Fruit fly (Drosophila melanogaster) whole organism, prepupa: Measurements from ENCODE around the gene slow.
A peak's percentile ranks its signal among the peaks of the same experiment; 100 is the strongest.

Experiments used
- Blimp-1 ChIP-seq: fragments of 200-800 bp; sonication (Bioruptor generic); optimal IDR thresholded peaks from 3 replicates; lab custom pipeline; 2017; ENCODE audit warnings: missing biosample characterization, missing genetic modification characterization, mild to moderate bottlenecking, moderate library complexity, missing genetic modification reagents
- CG10631 ChIP-seq: fragments of 200-800 bp; sonication (Bioruptor generic); optimal IDR thresholded peaks from 2 replicates; lab custom pipeline; 2016; ENCODE audit warnings: missing biosample characterization, missing genetic modification characterization
- CG10669 ChIP-seq: fragments of 200-800 bp; sonication (Bioruptor generic); optimal IDR thresholded peaks from 3 replicates; lab custom pipeline; 2018; ENCODE audit warnings: missing biosample characterization, mild to moderate bottlenecking, missing genetic modification characterization, moderate library complexity
- CG11294 ChIP-seq: fragments of 200-800 bp; sonication (Bioruptor generic); IDR thresholded peaks from 2 replicates; pipeline ENCODE4 v1.3.6; 2022; ENCODE audit warnings: missing biosample characterization, missing genetic modification characterization
- CG11762 ChIP-seq: fragments of 200-800 bp; sonication (Bioruptor generic); optimal IDR thresholded peaks from 3 replicates; lab custom pipeline; 2016; ENCODE audit warnings: missing biosample characterization, missing genetic modification characterization; ENCODE audit not compliant: insufficient read depth
- CG11902 ChIP-seq: fragments of 200-800 bp; sonication (Bioruptor generic); optimal IDR thresholded peaks from 3 replicates; lab custom pipeline; 2016; ENCODE audit warnings: missing biosample characterization, missing genetic modification characterization
- CG15336 ChIP-seq: fragments of 200-800 bp; sonication (Bioruptor generic); IDR thresholded peaks from 2 replicates; pipeline ENCODE4 v1.3.6; 2022; ENCODE audit warnings: missing biosample characterization, missing genetic modification characterization
- CG1621 ChIP-seq: fragments of 200-800 bp; sonication (Bioruptor generic); optimal IDR thresholded peaks from 3 replicates; lab custom pipeline; 2018; ENCODE audit warnings: missing biosample characterization, mild to moderate bottlenecking, missing genetic modification characterization
- CG16779 ChIP-seq: fragments of 200-800 bp; sonication (Bioruptor generic); optimal IDR thresholded peaks from 3 replicates; lab custom pipeline; 2017; ENCODE audit warnings: missing biosample characterization, mild to moderate bottlenecking, missing genetic modification characterization
- CG31627 ChIP-seq: fragments of 200-800 bp; sonication (Bioruptor generic); optimal IDR thresholded peaks from 3 replicates; lab custom pipeline; 2016; ENCODE audit warnings: missing biosample characterization, missing genetic modification characterization
- CG32006 ChIP-seq: fragments of 200-800 bp; sonication (Bioruptor generic); optimal IDR thresholded peaks from 3 replicates; lab custom pipeline; 2017; ENCODE audit warnings: missing biosample characterization, mild to moderate bottlenecking, missing genetic modification characterization
- CG6276 ChIP-seq: fragments of 200-800 bp; sonication (Bioruptor generic); optimal IDR thresholded peaks from 2 replicates; lab custom pipeline; 2017; ENCODE audit warnings: missing biosample characterization, mild to moderate bottlenecking, missing genetic modification characterization
- CG6808 ChIP-seq: fragments of 200-800 bp; sonication (Bioruptor generic); optimal IDR thresholded peaks from 3 replicates; lab custom pipeline; 2017; ENCODE audit warnings: missing biosample characterization, missing genetic modification characterization, mild to moderate bottlenecking, moderate library complexity, missing genetic modification reagents
- CG6854 ChIP-seq: fragments of 200-800 bp; sonication (Bioruptor generic); optimal IDR thresholded peaks from 2 replicates; lab custom pipeline; 2017; ENCODE audit warnings: missing biosample characterization, mild to moderate bottlenecking, missing genetic modification characterization
- CG8119 ChIP-seq: fragments of 200-800 bp; sonication (Bioruptor generic); IDR thresholded peaks from 3 replicates; pipeline ENCODE4 v1.3.6; 2022; ENCODE audit warnings: missing biosample characterization, missing genetic modification characterization
- CG8632 ChIP-seq: fragments of 200-800 bp; sonication (Bioruptor generic); optimal IDR thresholded peaks from 3 replicates; lab custom pipeline; 2016; ENCODE audit warnings: missing biosample characterization, missing genetic modification characterization
- Eip78C ChIP-seq: fragments of 200-800 bp; sonication (Bioruptor generic); peaks from one replicate; lab custom pipeline; 2016; ENCODE audit warnings: missing biosample characterization, missing genetic modification characterization
- Eip93F ChIP-seq: fragments of 200-800 bp; sonication (Bioruptor generic); optimal IDR thresholded peaks from 2 replicates; lab custom pipeline; 2016; ENCODE audit warnings: missing biosample characterization, mild to moderate bottlenecking, missing genetic modification characterization
- Ets21C ChIP-seq: fragments of 200-800 bp; sonication (Bioruptor generic); optimal IDR thresholded peaks from 3 replicates; lab custom pipeline; 2016; ENCODE audit warnings: missing biosample characterization, missing genetic modification characterization
- Ets96B ChIP-seq: fragments of 200-800 bp; optimal IDR thresholded peaks from 2 replicates; lab custom pipeline; 2019; ENCODE audit warnings: missing biosample characterization, mild to moderate bottlenecking, missing genetic modification characterization, moderate library complexity
- Hr38 ChIP-seq: sonication (Bioruptor generic); optimal IDR thresholded peaks from 2 replicates; lab custom pipeline; 2016; ENCODE audit warnings: missing biosample characterization, missing genetic modification characterization
- Hr39 ChIP-seq: fragments of 200-800 bp; sonication (Bioruptor generic); optimal IDR thresholded peaks from 2 replicates; lab custom pipeline; 2016; ENCODE audit warnings: missing biosample characterization, missing genetic modification characterization
- OdsH ChIP-seq: fragments of 200-800 bp; sonication (Bioruptor generic); optimal IDR thresholded peaks from 3 replicates; lab custom pipeline; 2016; ENCODE audit warnings: missing biosample characterization, missing genetic modification characterization
- Sox102F ChIP-seq: fragments of 200-800 bp; sonication (Bioruptor generic); optimal IDR thresholded peaks from 2 replicates; lab custom pipeline; 2016; ENCODE audit warnings: missing biosample characterization, mild to moderate bottlenecking, missing genetic modification characterization
- Sox15 ChIP-seq: fragments of 200-800 bp; sonication (Bioruptor generic); optimal IDR thresholded peaks from 3 replicates; lab custom pipeline; 2016; ENCODE audit warnings: missing biosample characterization, missing genetic modification characterization
- achi ChIP-seq: fragments of 200-800 bp; sonication (Bioruptor generic); optimal IDR thresholded peaks from 3 replicates; lab custom pipeline; 2016; ENCODE audit warnings: missing biosample characterization, missing genetic modification characterization
- acj6 ChIP-seq: fragments of 200-800 bp; sonication (Bioruptor generic); optimal IDR thresholded peaks from 3 replicates; lab custom pipeline; 2016; ENCODE audit warnings: missing biosample characterization, missing genetic modification characterization
- dac ChIP-seq: fragments of 200-800 bp; sonication (Bioruptor generic); optimal IDR thresholded peaks from 2 replicates; lab custom pipeline; 2017; ENCODE audit warnings: missing biosample characterization, mild to moderate bottlenecking, missing genetic modification characterization
- dsx ChIP-seq: fragments of 200-800 bp; optimal IDR thresholded peaks from 3 replicates; lab custom pipeline; 2019; ENCODE audit warnings: missing biosample characterization, mild to moderate bottlenecking, missing genetic modification characterization, moderate library complexity; ENCODE audit not compliant: poor library complexity, severe bottlenecking
- eg ChIP-seq: fragments of 200-800 bp; sonication (Bioruptor generic); IDR thresholded peaks from 3 replicates; pipeline ENCODE4 v1.3.6; 2022; ENCODE audit warnings: missing biosample characterization, missing genetic modification characterization
- esn ChIP-seq: fragments of 200-800 bp; sonication (Bioruptor generic); optimal IDR thresholded peaks from 2 replicates; lab custom pipeline; 2016; ENCODE audit warnings: missing biosample characterization, mild to moderate bottlenecking, missing genetic modification characterization, moderate library complexity
- fd85E ChIP-seq: fragments of 200-800 bp; sonication (Bioruptor generic); optimal IDR thresholded peaks from 3 replicates; lab custom pipeline; 2016; ENCODE audit warnings: missing biosample characterization, missing genetic modification characterization
- lz ChIP-seq: fragments of 200-800 bp; sonication (Bioruptor generic); optimal IDR thresholded peaks from 3 replicates; lab custom pipeline; 2016; ENCODE audit warnings: missing biosample characterization, missing genetic modification characterization
- net ChIP-seq: fragments of 200-800 bp; sonication (Bioruptor generic); optimal IDR thresholded peaks from 3 replicates; lab custom pipeline; 2016; ENCODE audit warnings: missing biosample characterization, missing genetic modification characterization
- salr ChIP-seq, 2 experiments: fragments of 200-800 bp; sonication (Bioruptor generic); optimal IDR thresholded peaks; 3 replicates each; lab custom pipeline; 2016 to 2018; ENCODE audit warnings: missing biosample characterization in 2 of 2, missing genetic modification characterization in 2 of 2, mild to moderate bottlenecking in 1 of 2
- spab ChIP-seq: fragments of 200-800 bp; sonication (Bioruptor generic); optimal IDR thresholded peaks from 2 replicates; lab custom pipeline; 2017; ENCODE audit warnings: missing biosample characterization, mild to moderate bottlenecking, missing genetic modification characterization, missing genetic modification reagents
- topi ChIP-seq: fragments of 200-800 bp; sonication (Bioruptor generic); optimal IDR thresholded peaks from 3 replicates; lab custom pipeline; 2016; ENCODE audit warnings: missing biosample characterization, missing genetic modification characterization
- vri ChIP-seq: fragments of 200-800 bp; sonication (Bioruptor generic); optimal IDR thresholded peaks from 3 replicates; lab custom pipeline; 2016; ENCODE audit warnings: missing biosample characterization, mild to moderate bottlenecking, missing genetic modification characterization

The slow gene

dm6 chr3L:4403180-4403769, 19.0 kb downstream of the slow start, which contains the start of gene Syx17 (continued):
- TF ChIP-seq CG11294 (GFP tag; lab: Robert Waterston, UW) (peak; percentile 55; the same call in 1 of the 2 replicates), dac (GFP tag; lab: Kevin White, UChicago) (no peak), acj6 (peak; percentile 45), topi (peak; percentile 41), CG6808 (GFP tag; lab: Kevin White, UChicago) (peak; percentile 37), Hr39 (GFP tag; lab: Kevin White, UChicago) (peak; percentile 65), Blimp-1 (GFP tag; lab: Kevin White, UChicago) (no peak), vri (peak; percentile 25), fd85E (no peak), esn (GFP tag; lab: Kevin White, UChicago) (peak; percentile 61), lz (peak; percentile 50), Ets96B (peak; percentile 36), spab (GFP tag; lab: Kevin White, UChicago) (peak; percentile 23), CG10669 (GFP tag; lab: Kevin White, UChicago) (peak; percentile 47), Eip78C (GFP tag; lab: Kevin White, UChicago) (peak; percentile 86), CG16779 (tag; lab: Kevin White, UChicago) (peak; percentile 23), Hr38 (GFP tag; lab: Kevin White, UChicago) (no peak), Sox15 (no peak), eg (GFP tag; lab: Robert Waterston, UW) (peak; percentile 77), CG15336 (GFP tag; lab: Robert Waterston, UW) (peak; percentile 67), Ets21C (GFP tag; lab: Kevin White, UChicago) (peak; percentile 11), CG6854 (GFP tag; lab: Kevin White, UChicago) (no peak), Eip93F (no peak), CG6276 (GFP tag; lab: Kevin White, UChicago) (peak; percentile 57), CG10631 (GFP tag; lab: Kevin White, UChicago) (peak; percentile 38), OdsH (GFP tag; lab: Kevin White, UChicago) (peak; percentile 57), CG1621 (tag; lab: Kevin White, UChicago) (peak; percentile 33)

dm6 chr3L:4405922-4406321, 21.7 kb downstream of the slow start, which contains the start of gene CG15019:
TSS of gene CG15019 (minus strand) at chr3L:4406059.
- TF ChIP-seq Ets96B (no peak), Sox15 (no peak), achi (GFP tag; lab: Kevin White, UChicago) (no peak), CG8632 (GFP tag; lab: Kevin White, UChicago) (no peak), CG11902 (GFP tag; lab: Kevin White, UChicago) (no peak), spab (GFP tag; lab: Kevin White, UChicago) (no peak), CG11762 (GFP tag; lab: Kevin White, UChicago) (no peak), net (no peak), salr (GFP tag; optimal IDR thresholded peaks at IDR 0.05; lab: Kevin White, UChicago) (no peak), Sox102F (GFP tag; lab: Kevin White, UChicago) (no peak), CG32006 (GFP tag; lab: Kevin White, UChicago) (no peak), CG8119 (no peak), CG31627 (GFP tag; lab: Kevin White, UChicago) (no peak), dsx (GFP tag; lab: Kevin White, UChicago) (no peak)
